Worm (Caenorhabditis elegans) whole organism, late embryonic: Measurements from ENCODE around the gene dbt-1.

Experiments
- C38D4.7 ChIP-seq: fragments of 200-800 bp; sonication (Bioruptor generic); optimal IDR thresholded peaks from 2 replicates; lab custom pipeline; 2018; ENCODE audit warnings: mild to moderate bottlenecking, missing genetic modification characterization, moderate library complexity, missing compliant biosample characterization
- K02D7.2 ChIP-seq: sonication (generic microtip); optimal IDR thresholded peaks from 2 replicates; lab custom pipeline; 2017; ENCODE audit warnings: mild to moderate bottlenecking, missing genetic modification characterization, missing compliant biosample characterization
- K09A11.1 ChIP-seq: sonication (generic microtip); optimal IDR thresholded peaks from 2 replicates; lab custom pipeline; 2017; ENCODE audit warnings: antibody characterized with exemption, mild to moderate bottlenecking, missing genetic modification characterization, missing compliant biosample characterization; ENCODE audit not compliant: insufficient read depth
- T23F11.4 ChIP-seq: fragments of 200-800 bp; sonication (Bioruptor generic); optimal IDR thresholded peaks from 2 replicates; lab custom pipeline; 2018; ENCODE audit warnings: mild to moderate bottlenecking, missing genetic modification characterization, missing compliant biosample characterization
- ahr-1 ChIP-seq: sonication (generic microtip); optimal IDR thresholded peaks from 2 replicates; lab custom pipeline; 2016; ENCODE audit warnings: missing genetic modification characterization, missing compliant biosample characterization
- ceh-14 ChIP-seq: sonication (generic microtip); optimal IDR thresholded peaks from 2 replicates; lab custom pipeline; 2016; ENCODE audit warnings: missing genotype, missing genetic modification characterization, missing compliant biosample characterization
- ceh-2 ChIP-seq: sonication (generic microtip); optimal IDR thresholded peaks from 2 replicates; lab custom pipeline; 2016; ENCODE audit warnings: missing genotype, missing genetic modification characterization, missing compliant biosample characterization
- ceh-22 ChIP-seq: sonication (generic microtip); optimal IDR thresholded peaks from 2 replicates; lab custom pipeline; 2017; ENCODE audit warnings: missing biosample characterization, missing genetic modification characterization
- ceh-24 ChIP-seq: sonication (generic microtip); optimal IDR thresholded peaks from 2 replicates; lab custom pipeline; 2016; ENCODE audit warnings: mild to moderate bottlenecking, missing genetic modification characterization, missing compliant biosample characterization
- ceh-30 ChIP-seq: fragments of 150-350 bp; optimal IDR thresholded peaks from 2 replicates; lab custom pipeline; 2014; ENCODE audit warnings: missing biosample characterization, missing genetic modification characterization
- ceh-31 ChIP-seq: sonication (generic microtip); optimal IDR thresholded peaks from 2 replicates; lab custom pipeline; 2016; ENCODE audit warnings: missing genetic modification characterization, missing compliant biosample characterization
- ceh-34 ChIP-seq: sonication (generic microtip); optimal IDR thresholded peaks from 2 replicates; lab custom pipeline; 2016; ENCODE audit warnings: mild to moderate bottlenecking, missing genetic modification characterization, missing compliant biosample characterization
- ceh-45 ChIP-seq: fragments of 200-800 bp; sonication (Bioruptor generic); IDR thresholded peaks from 2 replicates; pipeline ENCODE4 v1.3.6; 2022; ENCODE audit warnings: missing genetic modification reagents, missing genetic modification characterization, missing compliant biosample characterization
- ceh-48 ChIP-seq: sonication (generic microtip); optimal IDR thresholded peaks from 2 replicates; lab custom pipeline; 2016; ENCODE audit warnings: missing genetic modification characterization, inconsistent platforms, missing compliant biosample characterization
- dmd-4 ChIP-seq: sonication (generic microtip); optimal IDR thresholded peaks from 2 replicates; lab custom pipeline; 2016; ENCODE audit warnings: borderline replicate concordance, missing genetic modification characterization, missing compliant biosample characterization
- elt-2 ChIP-seq: sonication (generic microtip); optimal IDR thresholded peaks from 2 replicates; lab custom pipeline; 2016; ENCODE audit warnings: missing genetic modification reagents, missing genetic modification characterization, missing compliant biosample characterization
- ets-4 ChIP-seq: sonication (generic microtip); optimal IDR thresholded peaks from 2 replicates; lab custom pipeline; 2016; ENCODE audit warnings: missing genetic modification characterization, missing compliant biosample characterization
- fax-1 ChIP-seq: sonication (generic microtip); optimal IDR thresholded peaks from 2 replicates; lab custom pipeline; 2016; ENCODE audit warnings: missing genotype, missing genetic modification characterization, missing compliant biosample characterization
- fkh-10 ChIP-seq: fragments of 150-350 bp; optimal IDR thresholded peaks from 2 replicates; lab custom pipeline; 2014; ENCODE audit warnings: missing biosample characterization, missing genetic modification reagents, missing genetic modification characterization
- fkh-6 ChIP-seq: sonication (generic microtip); optimal IDR thresholded peaks from 2 replicates; lab custom pipeline; 2016; ENCODE audit warnings: missing genetic modification characterization, missing compliant biosample characterization
- gmeb-2 ChIP-seq: sonication (generic microtip); optimal IDR thresholded peaks from 2 replicates; lab custom pipeline; 2016; ENCODE audit warnings: missing genetic modification characterization, inconsistent platforms, missing compliant biosample characterization
- hlh-15 ChIP-seq: sonication (generic microtip); optimal IDR thresholded peaks from 2 replicates; lab custom pipeline; 2016; ENCODE audit warnings: missing genetic modification characterization, missing compliant biosample characterization
- hlh-6 ChIP-seq: sonication (generic microtip); optimal IDR thresholded peaks from 2 replicates; lab custom pipeline; 2016; ENCODE audit warnings: missing genotype, missing genetic modification characterization, missing compliant biosample characterization
- hlh-8 ChIP-seq: sonication (generic microtip); optimal IDR thresholded peaks from 2 replicates; lab custom pipeline; 2016; ENCODE audit warnings: missing genotype, missing genetic modification characterization, missing compliant biosample characterization
- madf-2 ChIP-seq: sonication (generic microtip); optimal IDR thresholded peaks from 2 replicates; lab custom pipeline; 2017; ENCODE audit warnings: missing genetic modification characterization, missing compliant biosample characterization
- mec-3 ChIP-seq: sonication (generic microtip); optimal IDR thresholded peaks from 2 replicates; lab custom pipeline; 2016; ENCODE audit warnings: borderline replicate concordance, missing genetic modification characterization, missing compliant biosample characterization
- nhr-232 ChIP-seq: sonication (generic microtip); optimal IDR thresholded peaks from 2 replicates; lab custom pipeline; 2016; ENCODE audit warnings: missing genetic modification characterization, missing compliant biosample characterization
- pag-3 ChIP-seq: sonication (generic microtip); optimal IDR thresholded peaks from 2 replicates; lab custom pipeline; 2016; ENCODE audit warnings: missing compliant biosample characterization, missing genetic modification characterization, borderline replicate concordance
- pat-9 ChIP-seq: fragments of 200-800 bp; sonication (Bioruptor generic); optimal IDR thresholded peaks from 2 replicates; lab custom pipeline; 2018; ENCODE audit warnings: mild to moderate bottlenecking, missing genetic modification characterization, moderate library complexity, missing compliant biosample characterization
- pax-1 ChIP-seq: fragments of 150-350 bp; optimal IDR thresholded peaks from 2 replicates; lab custom pipeline; 2014; ENCODE audit warnings: missing biosample characterization, missing genetic modification characterization
- pha-2 ChIP-seq: sonication (generic microtip); optimal IDR thresholded peaks from 2 replicates; lab custom pipeline; 2017; ENCODE audit warnings: mild to moderate bottlenecking, missing genetic modification characterization, missing compliant biosample characterization
- pqm-1 ChIP-seq: sonication (generic microtip); optimal IDR thresholded peaks from 2 replicates; lab custom pipeline; 2016; ENCODE audit warnings: missing genetic modification characterization, missing compliant biosample characterization
- pros-1 ChIP-seq: fragments of 150-350 bp; optimal IDR thresholded peaks from 2 replicates; lab custom pipeline; 2014; ENCODE audit warnings: missing biosample characterization, missing genetic modification reagents, missing genetic modification characterization
- ref-2 ChIP-seq: sonication (generic microtip); optimal IDR thresholded peaks from 2 replicates; lab custom pipeline; 2016; ENCODE audit warnings: missing genetic modification characterization, missing compliant biosample characterization
- sox-2 ChIP-seq: fragments of 200-800 bp; sonication (Bioruptor generic); IDR thresholded peaks from 2 replicates; pipeline ENCODE4 v1.3.6; 2022; ENCODE audit warnings: missing genetic modification reagents, missing genetic modification characterization, missing compliant biosample characterization
- sox-4 ChIP-seq: sonication (generic microtip); optimal IDR thresholded peaks from 2 replicates; lab custom pipeline; 2017; ENCODE audit warnings: mild to moderate bottlenecking, missing genetic modification characterization, inconsistent platforms, missing compliant biosample characterization
- tbx-2 ChIP-seq: sonication (generic microtip); optimal IDR thresholded peaks from 2 replicates; lab custom pipeline; 2016; ENCODE audit warnings: missing genetic modification characterization, missing compliant biosample characterization
- unc-42 ChIP-seq: sonication (generic microtip); optimal IDR thresholded peaks from 2 replicates; lab custom pipeline; 2016; ENCODE audit warnings: missing genotype, missing genetic modification characterization, missing compliant biosample characterization
- zip-5 ChIP-seq: sonication (generic microtip); optimal IDR thresholded peaks from 2 replicates; lab custom pipeline; 2016; ENCODE audit warnings: missing genetic modification characterization, missing compliant biosample characterization
- ztf-16 ChIP-seq: sonication (generic microtip); optimal IDR thresholded peaks from 2 replicates; lab custom pipeline; 2017; ENCODE audit warnings: missing genetic modification characterization, missing compliant biosample characterization

Gene dbt-1

DNA sequence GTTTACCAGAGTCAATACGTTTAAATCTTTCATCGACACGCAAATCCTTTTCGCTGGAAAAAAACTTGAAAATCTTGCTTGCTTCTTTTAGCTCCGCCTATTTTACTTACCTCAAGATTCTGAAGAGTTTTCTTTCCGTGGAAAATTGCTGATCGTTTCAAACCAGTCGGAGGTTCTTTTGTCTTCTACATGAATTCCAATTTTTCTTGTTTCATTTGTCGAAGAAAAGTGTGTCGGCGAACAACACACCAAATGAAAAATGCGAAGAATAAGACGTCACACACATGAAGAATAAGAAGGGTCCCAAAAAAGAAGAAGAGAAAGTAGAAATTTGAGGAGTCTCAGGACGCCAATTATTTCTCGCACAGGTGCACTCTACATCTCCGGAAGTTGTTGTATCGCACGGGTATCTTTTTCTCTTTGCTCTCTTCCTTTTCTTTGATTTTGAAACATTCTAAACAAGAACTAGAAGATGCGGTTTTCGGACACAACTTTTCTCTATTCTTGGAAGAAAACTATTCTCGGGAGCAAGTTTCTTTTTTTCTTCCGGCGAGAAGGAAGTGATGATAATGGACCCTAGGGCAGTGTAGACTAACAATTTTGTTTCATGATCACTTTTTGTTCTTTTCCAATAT is 29.3 kb upstream of the dbt-1 start:
- TF ChIP-seq ceh-14 (tag; lab: Kevin White, UChicago) = no peak
- no peak for TF ChIP-seq pqm-1 (tag; lab: Kevin White, UChicago)
- TF ChIP-seq pha-2 (tag; lab: Kevin White, UChicago) = no peak
- TF ChIP-seq ceh-2 (tag; lab: Kevin White, UChicago) = no peak
- TF ChIP-seq gmeb-2 (tag; lab: Kevin White, UChicago) = no peak
- TF ChIP-seq ceh-31 (tag; lab: Kevin White, UChicago) = no peak
- TF ChIP-seq hlh-8 (tag; lab: Kevin White, UChicago) = no peak
- no peak for TF ChIP-seq ceh-34 (tag; lab: Kevin White, UChicago)
- TF ChIP-seq ceh-22 (tag; lab: Kevin White, UChicago) = no peak
- no peak for TF ChIP-seq K02D7.2 (tag; lab: Kevin White, UChicago)
- no peak for TF ChIP-seq zip-5
- TF ChIP-seq pax-1 (tag; lab: Kevin White, UChicago) = no peak
- no peak for TF ChIP-seq sox-4
- TF ChIP-seq ceh-24 (tag; lab: Kevin White, UChicago) = no peak
- no peak for TF ChIP-seq dmd-4 (tag; lab: Kevin White, UChicago)

DNA sequence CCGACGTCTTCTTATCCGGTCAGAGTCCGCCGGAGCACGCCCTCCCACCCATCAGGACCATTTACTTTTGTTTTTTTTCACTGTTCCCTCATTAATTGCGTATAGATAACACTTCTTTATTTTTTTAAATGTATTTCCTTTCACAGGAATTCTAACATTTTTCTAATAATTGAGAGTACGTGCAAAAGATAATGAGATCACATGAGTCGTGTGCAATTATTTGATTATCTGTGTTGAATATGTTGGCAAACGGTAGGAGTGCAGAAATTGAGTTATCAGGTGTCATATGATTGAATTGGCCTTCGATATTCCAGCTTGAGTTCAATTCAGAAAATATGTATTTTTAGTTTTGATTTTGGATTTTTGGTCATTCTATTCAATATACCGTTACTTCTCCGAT is 23.4 kb upstream of the dbt-1 start:
- no peak for TF ChIP-seq ztf-16 (tag; lab: Kevin White, UChicago)
- no peak for TF ChIP-seq madf-2 (tag; lab: Kevin White, UChicago)
- TF ChIP-seq hlh-15 = no peak
- TF ChIP-seq unc-42 (tag; lab: Kevin White, UChicago) = peak; percentile 50

DNA sequence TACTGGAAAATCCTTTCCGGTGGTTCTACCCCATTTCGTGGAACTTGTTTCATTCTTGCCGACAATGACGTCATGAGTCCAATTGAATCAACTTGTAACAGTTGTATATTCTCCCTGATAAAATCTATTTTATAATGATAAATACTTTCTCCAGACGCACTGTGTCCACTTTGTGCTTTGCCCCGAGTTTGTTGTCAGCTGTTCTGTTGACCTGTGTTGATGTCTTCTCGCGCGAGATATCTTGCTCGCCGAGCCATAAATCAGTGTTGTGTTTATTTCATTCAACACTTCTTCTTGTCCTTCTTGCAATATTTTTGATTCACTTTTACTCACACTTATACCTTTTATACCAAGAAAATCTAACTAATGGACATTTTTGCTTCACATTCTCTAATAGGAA is 17.2 kb upstream of the dbt-1 start:
- TF ChIP-seq ceh-30 (tag; lab: Kevin White, UChicago) (no peak), hlh-15 (no peak), pag-3 (tag; lab: Kevin White, UChicago) (no peak), ceh-48 (tag; lab: Kevin White, UChicago) (no peak)

DNA sequence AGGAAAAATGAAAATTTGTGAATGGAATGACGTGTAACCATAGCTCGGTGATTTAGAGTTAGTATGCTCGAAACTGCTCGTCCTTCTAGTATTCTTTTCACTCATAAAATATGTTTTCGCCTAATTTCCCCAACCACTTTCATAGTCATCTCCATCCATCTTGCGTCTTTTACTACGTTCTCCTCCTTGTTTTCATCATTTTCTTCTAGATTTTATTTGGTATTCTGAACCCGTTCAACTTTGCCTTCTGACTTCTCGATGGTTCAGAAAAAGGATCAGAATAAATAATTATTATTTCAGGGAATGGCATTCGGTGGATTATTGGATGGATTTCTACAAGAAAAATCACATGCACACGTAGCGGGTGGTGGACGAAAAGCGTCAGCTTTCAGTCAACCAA is 13.5 kb upstream of the dbt-1 start, which contains the start of gene C04H4.1:
TSS of gene C04H4.1 (plus strand) at position 301 of the 400 bp plus-strand sequence.
- TF ChIP-seq pat-9 (tag; lab: Kevin White, UChicago) = no peak
- no peak for TF ChIP-seq ceh-31 (tag; lab: Kevin White, UChicago)
- TF ChIP-seq tbx-2 = no peak
- TF ChIP-seq K02D7.2 (tag; lab: Kevin White, UChicago) = no peak
- TF ChIP-seq mec-3 = no peak
- TF ChIP-seq ceh-45 = no peak
- no peak for TF ChIP-seq hlh-6 (tag; lab: Kevin White, UChicago)
- TF ChIP-seq gmeb-2 (tag; lab: Kevin White, UChicago) = no peak
- no peak for TF ChIP-seq ets-4 (tag; lab: Kevin White, UChicago)
- no peak for TF ChIP-seq elt-2 (tag; lab: Kevin White, UChicago)
- TF ChIP-seq fkh-6 (tag; lab: Kevin White, UChicago) = no peak
- TF ChIP-seq fax-1 (tag; lab: Kevin White, UChicago) = no peak

DNA sequence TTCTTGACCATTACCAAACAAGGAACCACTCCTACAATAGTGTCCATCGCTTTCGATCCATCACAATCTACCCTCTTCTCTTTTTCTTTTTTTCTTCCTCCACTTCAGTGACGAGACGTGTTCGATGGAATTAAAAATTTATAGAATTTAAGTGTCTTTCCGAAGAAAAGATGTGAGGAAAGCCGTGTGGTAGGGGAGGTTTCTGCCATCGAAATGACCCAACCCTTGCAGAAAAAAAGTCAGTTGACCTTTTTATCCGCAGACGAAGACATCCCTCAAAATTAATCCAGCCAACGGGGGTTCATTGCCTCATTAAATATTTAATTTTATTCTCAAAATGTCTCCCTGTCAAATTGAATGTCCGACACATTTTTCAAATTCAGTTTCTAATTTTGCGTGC is 10.5 kb upstream of the dbt-1 start:
- no peak for TF ChIP-seq elt-2 (tag; lab: Kevin White, UChicago)
- TF ChIP-seq K09A11.1 (tag; lab: Kevin White, UChicago) = no peak
- no peak for TF ChIP-seq C38D4.7 (GFP tag; lab: Kevin White, UChicago)
- TF ChIP-seq zip-5 = no peak
- no peak for TF ChIP-seq fkh-10
- TF ChIP-seq dmd-4 (tag; lab: Kevin White, UChicago) = no peak
- TF ChIP-seq tbx-2 = no peak
- no peak for TF ChIP-seq ref-2 (tag; lab: Kevin White, UChicago)
- TF ChIP-seq pros-1 (tag; lab: Kevin White, UChicago) = no peak
- TF ChIP-seq ceh-14 (tag; lab: Kevin White, UChicago) = no peak
- no peak for TF ChIP-seq pax-1 (tag; lab: Kevin White, UChicago)
- TF ChIP-seq sox-2 (GFP tag; lab: Robert Waterston, UW) = no peak
- TF ChIP-seq nhr-232 (tag; lab: Kevin White, UChicago) = no peak
- TF ChIP-seq fkh-6 (tag; lab: Kevin White, UChicago) = no peak
- TF ChIP-seq ceh-34 (tag; lab: Kevin White, UChicago) = no peak
- TF ChIP-seq madf-2 (tag; lab: Kevin White, UChicago) = no peak
- TF ChIP-seq ahr-1 (tag; lab: Kevin White, UChicago) = no peak
- no peak for TF ChIP-seq pat-9 (tag; lab: Kevin White, UChicago)
- no peak for TF ChIP-seq T23F11.4
